Worm (Caenorhabditis elegans) whole organism, L4 larva: ENCODE measurements around the gene str-204.

ENCODE experiments used
- F10B5.3 ChIP-seq: sonication (generic microtip); optimal IDR thresholded peaks from 2 replicates; lab custom pipeline; 2016; ENCODE audit warnings: mild to moderate bottlenecking, missing genetic modification characterization, missing compliant biosample characterization
- F37D6.2 ChIP-seq: sonication (generic microtip); optimal IDR thresholded peaks from 2 replicates; lab custom pipeline; 2016; ENCODE audit warnings: mild to moderate bottlenecking, missing genetic modification characterization, missing compliant biosample characterization
- F44E2.7 ChIP-seq: fragments of 200-800 bp; sonication (Bioruptor generic); IDR thresholded peaks from 2 replicates; pipeline ENCODE4 v2.1.2; 2022; ENCODE audit warnings: missing genetic modification characterization, missing compliant biosample characterization
- F49E8.2 ChIP-seq: sonication (generic microtip); optimal IDR thresholded peaks from 2 replicates; lab custom pipeline; 2016; ENCODE audit warnings: missing compliant biosample characterization, mild to moderate bottlenecking, missing genetic modification characterization, borderline replicate concordance
- T20F7.1 ChIP-seq: fragments of 200-800 bp; sonication (Bioruptor generic); optimal IDR thresholded peaks from 2 replicates; lab custom pipeline; 2018; ENCODE audit warnings: mild to moderate bottlenecking, missing genetic modification characterization, missing compliant biosample characterization
- Y105C5A.15 ChIP-seq: fragments of 200-800 bp; sonication (Bioruptor generic); IDR thresholded peaks from 2 replicates; pipeline ENCODE4 v1.3.6; 2022; ENCODE audit warnings: missing genetic modification characterization, missing compliant biosample characterization
- Y48G9A.11 ChIP-seq: fragments of 200-800 bp; sonication (Bioruptor generic); IDR thresholded peaks from 2 replicates; pipeline ENCODE4 v1.3.6; 2022; ENCODE audit warnings: missing genetic modification reagents, missing genetic modification characterization, missing compliant biosample characterization
- aha-1 ChIP-seq: fragments of 150-350 bp; peaks from one replicate; lab custom pipeline; 2014; ENCODE audit warnings: missing biosample characterization, missing genetic modification characterization
- ceh-20 ChIP-seq: fragments of 200-800 bp; sonication (Bioruptor generic); IDR thresholded peaks from 2 replicates; pipeline ENCODE4 v1.3.6; 2022; ENCODE audit warnings: missing genetic modification reagents, missing genetic modification characterization, missing compliant biosample characterization
- ceh-32 ChIP-seq: sonication (generic microtip); optimal IDR thresholded peaks from 2 replicates; lab custom pipeline; 2016; ENCODE audit warnings: mild to moderate bottlenecking, missing genetic modification characterization, missing compliant biosample characterization; ENCODE audit not compliant: poor library complexity
- ceh-82 ChIP-seq: sonication (generic microtip); optimal IDR thresholded peaks from 2 replicates; lab custom pipeline; 2017; ENCODE audit warnings: missing biosample characterization, missing genetic modification characterization
- cey-2 ChIP-seq: sonication (generic microtip); optimal IDR thresholded peaks from 3 replicates; lab custom pipeline; 2017; ENCODE audit warnings: missing genetic modification characterization, mild to moderate bottlenecking, missing compliant biosample characterization, antibody characterized with exemption, borderline replicate concordance; ENCODE audit not compliant: insufficient read depth
- ctbp-1 ChIP-seq: fragments of 200-800 bp; sonication (Bioruptor generic); IDR thresholded peaks from 2 replicates; pipeline ENCODE4 v1.3.6; 2022; ENCODE audit warnings: missing genetic modification reagents, missing genetic modification characterization, missing compliant biosample characterization
- daf-12 ChIP-seq: fragments of 150-350 bp; optimal IDR thresholded peaks from 2 replicates; lab custom pipeline; 2014; ENCODE audit warnings: missing biosample characterization, missing genetic modification reagents, missing genetic modification characterization
- daf-16 ChIP-seq, 3 experiments: sonication (generic microtip); optimal IDR thresholded peaks; 2 replicates each; lab custom pipeline; 2016 to 2017; ENCODE audit warnings: missing genetic modification characterization in 3 of 3, missing genetic modification reagents in 3 of 3, mild to moderate bottlenecking in 2 of 3, missing compliant biosample characterization in 2 of 3, missing biosample characterization in 1 of 3, moderate library complexity in 1 of 3
- daf-19 ChIP-seq: fragments of 200-800 bp; sonication (Bioruptor generic); conservative IDR thresholded peaks from 2 replicates; pipeline ENCODE4 v1.3.6; 2022; ENCODE audit warnings: missing genetic modification characterization, missing compliant biosample characterization
- daf-8 ChIP-seq: fragments of 200-800 bp; sonication (Bioruptor generic); IDR thresholded peaks from 2 replicates; pipeline ENCODE4 v1.3.6; 2022; ENCODE audit warnings: missing genetic modification characterization, missing compliant biosample characterization
- dmd-6 ChIP-seq: fragments of 200-800 bp; sonication (Bioruptor generic); IDR thresholded peaks from 2 replicates; pipeline ENCODE4 v1.3.6; 2022; ENCODE audit warnings: missing genetic modification reagents, missing genetic modification characterization, missing compliant biosample characterization
- dmd-9 ChIP-seq: fragments of 200-800 bp; sonication (Bioruptor generic); IDR thresholded peaks from 2 replicates; pipeline ENCODE4 v1.3.6; 2022; ENCODE audit warnings: missing genetic modification reagents, missing genetic modification characterization, missing compliant biosample characterization
- dpl-1 ChIP-seq: fragments of 150-350 bp; optimal IDR thresholded peaks from 2 replicates; lab custom pipeline; 2014; ENCODE audit warnings: missing biosample characterization, missing genetic modification reagents, missing genetic modification characterization
- dve-1 ChIP-seq: sonication (generic microtip); optimal IDR thresholded peaks from 2 replicates; lab custom pipeline; 2017; ENCODE audit warnings: antibody characterized with exemption, mild to moderate bottlenecking, missing genetic modification characterization, missing compliant biosample characterization; ENCODE audit not compliant: insufficient read depth
- fkh-10 ChIP-seq: fragments of 150-350 bp; optimal IDR thresholded peaks from 2 replicates; lab custom pipeline; 2014; ENCODE audit warnings: missing biosample characterization, missing genetic modification reagents, missing genetic modification characterization
- gei-8 ChIP-seq: fragments of 200-800 bp; sonication (Bioruptor generic); optimal IDR thresholded peaks from 2 replicates; lab custom pipeline; 2018; ENCODE audit warnings: mild to moderate bottlenecking, missing genetic modification characterization, missing compliant biosample characterization
- hmg-1.1 ChIP-seq: fragments of 200-800 bp; sonication (Bioruptor generic); IDR thresholded peaks from 2 replicates; pipeline ENCODE4 v1.3.6; 2022; ENCODE audit warnings: missing genetic modification reagents, missing genetic modification characterization, missing compliant biosample characterization
- lin-39 ChIP-seq: fragments of 150-350 bp; optimal IDR thresholded peaks from 2 replicates; lab custom pipeline; 2014; ENCODE audit warnings: missing biosample characterization, missing genetic modification reagents, missing genetic modification characterization
- mes-2 ChIP-seq: sonication (generic microtip); optimal IDR thresholded peaks from 2 replicates; lab custom pipeline; 2016; ENCODE audit warnings: missing genotype, mild to moderate bottlenecking, missing genetic modification characterization, missing compliant biosample characterization; ENCODE audit not compliant: poor library complexity, severe bottlenecking
- nhr-102 ChIP-seq: sonication (generic microtip); optimal IDR thresholded peaks from 2 replicates; lab custom pipeline; 2016; ENCODE audit warnings: mild to moderate bottlenecking, missing genetic modification characterization, moderate library complexity, missing compliant biosample characterization
- nhr-28 ChIP-seq: fragments of 150-350 bp; optimal IDR thresholded peaks from 2 replicates; lab custom pipeline; 2014; ENCODE audit warnings: missing biosample characterization, missing genetic modification characterization
- nhr-48 ChIP-seq: sonication (generic microtip); optimal IDR thresholded peaks from 2 replicates; lab custom pipeline; 2016; ENCODE audit warnings: mild to moderate bottlenecking, missing genetic modification characterization, missing compliant biosample characterization
- nhr-6 ChIP-seq: fragments of 150-350 bp; optimal IDR thresholded peaks from 2 replicates; lab custom pipeline; 2014; ENCODE audit warnings: missing biosample characterization, missing genetic modification characterization
- nhr-77 ChIP-seq: fragments of 150-350 bp; optimal IDR thresholded peaks from 2 replicates; lab custom pipeline; 2014; ENCODE audit warnings: missing biosample characterization, missing genetic modification characterization
- php-3 ChIP-seq: fragments of 200-800 bp; sonication (Bioruptor generic); IDR thresholded peaks from 2 replicates; pipeline ENCODE4 v1.3.6; 2022; ENCODE audit warnings: missing genetic modification reagents, missing genetic modification characterization, missing compliant biosample characterization
- pqm-1 ChIP-seq: sonication (generic microtip); optimal IDR thresholded peaks from 2 replicates; lab custom pipeline; 2017; ENCODE audit warnings: missing biosample characterization, missing genetic modification characterization
- rbr-2 ChIP-seq: sonication (generic microtip); optimal IDR thresholded peaks from 2 replicates; lab custom pipeline; 2016; ENCODE audit warnings: missing genotype, missing genetic modification characterization, missing compliant biosample characterization
- skn-1 ChIP-seq: fragments of 150-350 bp; optimal IDR thresholded peaks from 2 replicates; lab custom pipeline; 2014; ENCODE audit warnings: missing biosample characterization, missing genetic modification characterization
- snpc-1.2 ChIP-seq: fragments of 200-800 bp; sonication (Bioruptor generic); IDR thresholded peaks from 2 replicates; pipeline ENCODE4 v1.3.6; 2022; ENCODE audit warnings: missing genetic modification reagents, missing genetic modification characterization, missing compliant biosample characterization
- snpc-4 ChIP-seq: fragments of 150-350 bp; optimal IDR thresholded peaks from 2 replicates; lab custom pipeline; 2014; ENCODE audit warnings: missing biosample characterization, missing genetic modification characterization
- tag-97 ChIP-seq: fragments of 200-800 bp; sonication (Bioruptor generic); IDR thresholded peaks from 2 replicates; pipeline ENCODE4 v1.3.6; 2022; ENCODE audit warnings: missing genetic modification characterization, missing compliant biosample characterization
- tra-1 ChIP-seq: fragments of 200-800 bp; sonication (Bioruptor generic); IDR thresholded peaks from 2 replicates; pipeline ENCODE4 v1.3.6; 2022; ENCODE audit warnings: missing genetic modification reagents, missing genetic modification characterization, missing compliant biosample characterization
- unc-130 ChIP-seq: sonication (generic microtip); optimal IDR thresholded peaks from 2 replicates; lab custom pipeline; 2016; ENCODE audit warnings: missing genetic modification reagents, missing genetic modification characterization, missing compliant biosample characterization
- zfp-2 ChIP-seq: sonication (generic microtip); optimal IDR thresholded peaks from 2 replicates; lab custom pipeline; 2016; ENCODE audit warnings: mild to moderate bottlenecking, missing genetic modification characterization, missing compliant biosample characterization
- zfp-3 ChIP-seq: fragments of 200-800 bp; sonication (Bioruptor generic); conservative IDR thresholded peaks from 2 replicates; pipeline ENCODE4 v1.3.6; 2022; ENCODE audit warnings: missing genetic modification reagents, missing genetic modification characterization, missing compliant biosample characterization

str-204 gene

DNA sequence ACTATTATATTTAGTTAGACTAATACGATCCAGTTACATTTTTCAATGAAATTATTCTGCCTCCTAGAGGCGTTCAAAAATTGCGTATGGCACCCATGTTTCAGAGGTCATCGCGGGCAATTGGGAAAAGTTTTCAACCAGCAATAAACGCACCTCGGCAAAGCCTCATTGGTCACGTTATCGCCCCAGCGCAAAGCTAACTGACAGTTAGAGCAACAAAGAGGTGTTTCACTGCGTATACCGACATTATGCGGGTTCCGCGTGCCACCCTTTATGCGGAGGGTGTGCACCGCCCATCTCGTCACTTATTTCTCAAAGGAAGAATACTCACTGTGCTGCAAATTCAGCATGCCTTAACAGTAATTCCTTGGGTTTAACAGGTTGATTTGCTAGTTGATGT is 16.8 kb upstream of the str-204 start:
- no peak for TF ChIP-seq daf-8
- TF ChIP-seq pqm-1 (tag; lab: Kevin White, UChicago), result peak; percentile 1
- TF ChIP-seq F10B5.3 (tag; lab: Kevin White, UChicago), result no peak
- peak; percentile 67 for TF ChIP-seq snpc-4 (tag; lab: Kevin White, UChicago)
- no peak for TF ChIP-seq fkh-10
- TF ChIP-seq daf-16 (GFP tag; optimal IDR thresholded peaks at IDR 0.05; lab: Kevin White, UChicago), result peak in 1 of 2 experiments; percentile 16
- TF ChIP-seq daf-16 (tag; optimal IDR thresholded peaks at IDR 0.05; lab: Kevin White, UChicago), result peak; percentile 58
- no peak for TF ChIP-seq daf-19 (GFP tag; lab: Robert Waterston, UW)
- no peak for TF ChIP-seq tag-97
- TF ChIP-seq aha-1 (tag; lab: Kevin White, UChicago), result peak; percentile 94
- no peak for TF ChIP-seq cey-2
- TF ChIP-seq dmd-6 (GFP tag; lab: Robert Waterston, UW), result peak; percentile 67
- peak; percentile 76 for TF ChIP-seq F49E8.2 (tag; lab: Kevin White, UChicago)
- no peak for TF ChIP-seq T20F7.1 (GFP tag; lab: Kevin White, UChicago)
- TF ChIP-seq Y48G9A.11, result peak; percentile 78
- peak; percentile 94 for TF ChIP-seq nhr-102 (tag; lab: Kevin White, UChicago)
- peak; percentile 72 for TF ChIP-seq php-3
- no peak for TF ChIP-seq snpc-1.2 (GFP tag; lab: Robert Waterston, UW)
- TF ChIP-seq tra-1 (GFP tag; lab: Robert Waterston, UW), result 0 out of 2 replicates have a peak, but pooled peaks have one; percentile 11

DNA sequence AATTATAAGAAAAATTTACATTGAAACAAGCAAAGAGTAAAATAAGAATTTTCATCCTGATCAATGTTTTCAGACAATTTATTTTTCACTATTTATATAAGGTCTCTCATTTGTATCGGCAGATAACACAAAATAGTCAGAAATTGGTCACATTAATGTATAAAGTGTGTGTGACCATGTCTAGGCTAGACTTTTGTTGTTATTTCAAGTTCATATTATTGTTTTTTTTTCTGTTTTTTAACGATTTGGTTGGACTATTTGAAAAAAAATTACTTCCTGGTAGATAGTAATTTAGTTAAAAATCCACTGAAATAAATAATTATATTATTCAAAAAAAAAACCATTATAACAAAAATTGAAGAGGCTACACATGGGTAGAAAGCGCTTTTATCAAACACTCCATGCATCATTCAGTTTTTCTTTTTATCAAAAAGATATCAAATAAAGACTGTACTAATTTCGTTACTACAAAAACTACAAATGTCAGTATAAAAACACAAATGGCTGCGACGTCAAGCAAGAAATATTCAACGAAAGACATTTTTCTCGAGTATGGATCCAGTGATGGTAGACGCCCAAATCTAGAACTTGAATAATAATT is 14.1 kb upstream of the str-204 start, which contains the start of gene ugt-37:
Gene ugt-37 (minus strand): TSS at position 69 of the 601 bp plus-strand sequence.
- peak; percentile 92 for TF ChIP-seq nhr-102 (tag; lab: Kevin White, UChicago)
- TF ChIP-seq F37D6.2, result no peak
- TF ChIP-seq aha-1 (tag; lab: Kevin White, UChicago), result peak; percentile 34
- TF ChIP-seq nhr-28 (tag; lab: Kevin White, UChicago), result peak; percentile 89

DNA sequence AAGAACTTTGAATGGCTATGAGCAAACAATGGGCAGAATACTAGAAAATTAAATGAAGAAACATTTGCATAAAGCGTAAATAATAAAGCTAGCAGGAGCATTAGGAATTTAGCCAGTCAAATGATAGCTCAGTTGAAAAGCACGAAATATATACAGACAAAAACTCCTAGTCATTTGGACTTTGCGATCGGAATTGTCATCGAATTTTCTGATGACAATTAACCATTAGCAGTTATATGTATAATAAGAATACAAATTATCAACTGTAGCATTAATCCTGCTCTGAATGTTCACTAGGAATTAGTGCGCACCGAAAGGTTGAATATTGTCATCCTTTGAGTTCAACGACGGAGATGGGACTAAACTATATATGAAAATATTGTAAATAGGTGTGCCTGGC is 12.1 kb upstream of the str-204 start, which contains the start of gene ugt-38:
Gene ugt-38 (minus strand): TSS at position 101 of the 400 bp plus-strand sequence.
- TF ChIP-seq aha-1 (tag; lab: Kevin White, UChicago) (peak; percentile 62), ceh-32 (tag; lab: Kevin White, UChicago) (no peak), unc-130 (no peak)

DNA sequence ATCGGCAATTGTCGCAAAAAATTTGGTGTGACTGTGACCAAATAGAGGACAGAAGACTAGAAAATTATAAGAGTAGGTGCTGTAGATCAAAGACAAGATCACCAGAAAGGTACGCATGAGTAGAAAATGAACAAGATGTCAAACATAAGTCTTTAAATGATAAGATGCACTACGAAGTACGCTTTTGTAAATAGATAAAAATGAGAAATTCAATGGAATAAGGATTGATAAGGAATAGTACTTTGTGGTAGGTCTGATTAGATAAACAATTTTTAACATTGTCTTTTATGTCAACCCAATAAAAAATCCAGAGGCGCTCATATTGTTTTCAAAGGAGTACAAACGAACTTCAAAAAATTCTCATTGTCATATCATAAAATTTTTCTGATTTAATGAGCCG is 8.9 kb upstream of the str-204 start, which contains the start of gene F10D2.8:
Gene F10D2.8 (minus strand): TSS at position 145 of the 400 bp plus-strand sequence.
- TF ChIP-seq ctbp-1 (GFP tag; lab: Robert Waterston, UW) (no peak), nhr-102 (tag; lab: Kevin White, UChicago) (peak; percentile 52), Y105C5A.15 (GFP tag; lab: Robert Waterston, UW) (no peak), daf-16 (GFP tag; optimal IDR thresholded peaks at IDR 0.05; lab: Kevin White, UChicago) (no peak), daf-16 (tag; optimal IDR thresholded peaks at IDR 0.05; lab: Kevin White, UChicago) (peak; percentile 83), F44E2.7 (no peak), dve-1 (tag; lab: Kevin White, UChicago) (peak; percentile 69), dmd-9 (GFP tag; lab: Robert Waterston, UW) (no peak), hmg-1.1 (GFP tag; lab: Robert Waterston, UW) (no peak), zfp-3 (GFP tag; lab: Robert Waterston, UW) (no peak), nhr-6 (tag; lab: Kevin White, UChicago) (no peak), ceh-20 (GFP tag; lab: Robert Waterston, UW) (no peak), nhr-77 (tag; lab: Kevin White, UChicago) (peak; percentile 26), tra-1 (GFP tag; lab: Robert Waterston, UW) (no peak), rbr-2 (tag; lab: Kevin White, UChicago) (no peak), ceh-82 (tag; lab: Kevin White, UChicago) (no peak), nhr-28 (tag; lab: Kevin White, UChicago) (peak; percentile 99), dmd-6 (GFP tag; lab: Robert Waterston, UW) (peak; percentile 85), fkh-10 (no peak), skn-1 (tag; lab: Kevin White, UChicago) (no peak), mes-2 (tag; lab: Kevin White, UChicago) (no peak), daf-12 (tag; lab: Kevin White, UChicago) (no peak), dpl-1 (GFP tag; lab: Kevin White, UChicago) (no peak), pqm-1 (tag; lab: Kevin White, UChicago) (peak; percentile 62), Y48G9A.11 (no peak), lin-39 (tag; lab: Kevin White, UChicago) (no peak), nhr-48 (tag; lab: Kevin White, UChicago) (peak; percentile 36), zfp-2 (tag; lab: Kevin White, UChicago) (no peak), gei-8 (no peak)
